Fruit fly (Drosophila melanogaster): ENCODE measurements around the gene EndoA.
A peak's percentile ranks its signal among the peaks of the same experiment; 100 is the strongest.

EndoA gene

DNA sequence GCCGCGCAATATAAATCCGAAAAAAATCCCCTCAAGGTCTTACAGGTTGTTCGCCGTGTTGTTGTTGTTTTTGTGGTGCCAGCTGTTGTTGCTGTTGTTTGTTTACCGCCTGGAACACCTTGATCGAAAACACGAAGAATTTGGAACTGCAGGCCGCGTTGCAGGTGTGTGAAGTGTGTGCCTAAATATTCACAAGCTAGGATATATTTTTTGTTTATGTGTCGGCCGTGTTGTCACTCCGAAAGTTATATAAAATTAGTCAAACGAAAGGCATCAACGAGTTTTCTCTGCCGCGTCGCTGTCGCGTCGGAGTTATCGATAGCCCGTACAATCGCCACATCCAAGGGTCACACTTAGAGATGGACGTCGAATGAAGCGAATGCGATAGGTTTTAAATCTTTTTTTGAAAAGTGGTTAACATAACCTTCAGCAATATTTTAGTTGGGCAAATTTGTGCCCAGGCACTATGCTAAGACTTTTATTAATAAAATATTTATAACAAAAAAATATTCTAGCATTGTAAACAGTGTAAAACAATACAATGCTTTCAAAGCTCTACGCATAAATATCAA, 22.0 kb downstream of the EndoA start, which contains the start of gene Mpc1 (continued):
- no peak for TF ChIP-seq eve (GFP tag; optimal IDR thresholded peaks at IDR 0.05)
- no peak for TF ChIP-seq CG8944 (GFP tag; optimal IDR thresholded peaks at IDR 0.05)
- no peak for TF ChIP-seq CG31365 (tag; optimal IDR thresholded peaks at IDR 0.05)
- no peak for TF ChIP-seq ham (GFP tag; IDR thresholded peaks at IDR 0.05)
- no peak for TF ChIP-seq CG6689 (GFP tag; IDR thresholded peaks at IDR 0.05)
- no peak for TF ChIP-seq CG5953 (GFP tag; IDR thresholded peaks at IDR 0.05)
- peak; percentile 25; the same call in 1 of the 2 replicates for TF ChIP-seq ranshi (GFP tag; IDR thresholded peaks at IDR 0.05)
- no peak for TF ChIP-seq Dek (tag; optimal IDR thresholded peaks at IDR 0.05)
- TF ChIP-seq btn (GFP tag; optimal IDR thresholded peaks at IDR 0.05): no peak
- no peak for TF ChIP-seq CG4282 (GFP tag; optimal IDR thresholded peaks at IDR 0.05)
- TF ChIP-seq Meics (GFP tag; optimal IDR thresholded peaks at IDR 0.05): no peak
- no peak for TF ChIP-seq dati (GFP tag; IDR thresholded peaks at IDR 0.05)
- TF ChIP-seq her (GFP tag; optimal IDR thresholded peaks at IDR 0.05): no peak
- 0 out of 3 replicates have a peak, but pooled peaks have one; percentile 26 for TF ChIP-seq CG2889 (GFP tag; IDR thresholded peaks at IDR 0.05)
- no peak for TF ChIP-seq shn (GFP tag; optimal IDR thresholded peaks at IDR 0.05)
- no peak for TF ChIP-seq CG6765 (GFP tag; optimal IDR thresholded peaks at IDR 0.05)
- TF ChIP-seq Hmr (GFP tag; optimal IDR thresholded peaks at IDR 0.05): no peak
- TF ChIP-seq CG42726 (GFP tag; IDR thresholded peaks at IDR 0.05; ENCODE audit: partially characterized antibody): peak; percentile 71
- TF ChIP-seq ERR (GFP tag; optimal IDR thresholded peaks at IDR 0.05): peak; percentile 51
- TF ChIP-seq B-H2 (GFP tag; optimal IDR thresholded peaks at IDR 0.05): peak; percentile 5
- TF ChIP-seq CG34422 (GFP tag; IDR thresholded peaks at IDR 0.05): peak; percentile 80; the same call in 1 of the 3 replicates
- TF ChIP-seq ewg (GFP tag; optimal IDR thresholded peaks at IDR 0.05): no peak
- no peak for TF ChIP-seq tgo (GFP tag; IDR thresholded peaks at IDR 0.05)
- no peak for TF ChIP-seq CG12104 (GFP tag; optimal IDR thresholded peaks at IDR 0.05)
- TF ChIP-seq CG11085 (GFP tag; IDR thresholded peaks at IDR 0.05): peak; percentile 6; the same call in 1 of the 2 replicates
- TF ChIP-seq CG4707 (GFP tag; optimal IDR thresholded peaks at IDR 0.05): no peak
- peak; percentile 83 for TF ChIP-seq BEAF-32 (GFP tag; optimal IDR thresholded peaks at IDR 0.05)
- TF ChIP-seq Sry-δ (GFP tag; optimal IDR thresholded peaks at IDR 0.05): peak; percentile 78
- peak; percentile 67 for TF ChIP-seq CG9797 (GFP tag; optimal IDR thresholded peaks at IDR 0.05)
- no peak for TF ChIP-seq Hr39 (optimal IDR thresholded peaks at IDR 0.05)
- TF ChIP-seq CG31224 (GFP tag; IDR thresholded peaks at IDR 0.05): no peak
- peak; percentile 70 for TF ChIP-seq Doc3 (GFP tag; IDR thresholded peaks at IDR 0.05; ENCODE audit: partially characterized antibody)
- no peak for TF ChIP-seq toy (GFP tag; IDR thresholded peaks at IDR 0.05)
- no peak for TF ChIP-seq kni (GFP tag; optimal IDR thresholded peaks at IDR 0.05)
- peak; percentile 97 for TF ChIP-seq CG4360 (GFP tag; IDR thresholded peaks at IDR 0.05)
- peak; percentile 77 for TF ChIP-seq inv (GFP tag; IDR thresholded peaks at IDR 0.05; ENCODE audit: partially characterized antibody)
- no peak for TF ChIP-seq Dad (GFP tag; optimal IDR thresholded peaks at IDR 0.05)
- no peak for TF ChIP-seq HLH3B (GFP tag; IDR thresholded peaks at IDR 0.05)
- no peak for TF ChIP-seq CG10147 (GFP tag; optimal IDR thresholded peaks at IDR 0.05)
- no peak for TF ChIP-seq Awh (GFP tag; IDR thresholded peaks at IDR 0.05)
- no peak for TF ChIP-seq CG1233 (GFP tag; optimal IDR thresholded peaks at IDR 0.05)
- peak in 1 of 2 experiments; percentile 35 for TF ChIP-seq Hr78 (GFP tag; optimal IDR thresholded peaks at IDR 0.05)
- TF ChIP-seq tna (GFP tag; IDR thresholded peaks at IDR 0.05; ENCODE audit: partially characterized antibody): peak; percentile 57
- TF ChIP-seq CG6272 (GFP tag; IDR thresholded peaks at IDR 0.05): peak; percentile 53; the same call in 1 of the 2 replicates
- TF ChIP-seq CG17359 (tag; optimal IDR thresholded peaks at IDR 0.05): no peak
- TF ChIP-seq CG9727 (GFP tag; optimal IDR thresholded peaks at IDR 0.05): no peak
- TF ChIP-seq nau (GFP tag; optimal IDR thresholded peaks at IDR 0.05): no peak
- TF ChIP-seq cg (GFP tag; optimal IDR thresholded peaks at IDR 0.05): no peak
- peak; percentile 27 for TF ChIP-seq CG2678 (tag; optimal IDR thresholded peaks at IDR 0.05)
- no peak for TF ChIP-seq CG9609 (GFP tag; optimal IDR thresholded peaks at IDR 0.05)

All from whole organism, embryonic.